Worm (Caenorhabditis elegans) whole organism, young adult: ENCODE data around the gene T08G5.3.
A peak's percentile ranks its signal among the peaks of the same experiment; 100 is the strongest.
"Not testable (repeated sequence)": the region's sequence is repeated elsewhere in the genome, so short reads cannot be mapped to it uniquely, and the experiment has no call there.

ENCODE experiments used
- B0035.1 ChIP-seq: sonication (generic microtip); optimal IDR thresholded peaks from 2 replicates; lab custom pipeline; 2016; ENCODE audit warnings: missing genetic modification characterization, mild to moderate bottlenecking, missing compliant biosample characterization, missing genotype, missing genetic modification reagents
- C06A6.2 ChIP-seq: fragments of 200-800 bp; sonication (Bioruptor generic); conservative IDR thresholded peaks from 2 replicates; pipeline ENCODE4 v1.3.6; 2022; ENCODE audit warnings: missing genetic modification characterization, missing compliant biosample characterization
- C17E4.6 ChIP-seq: fragments of 200-800 bp; sonication (Bioruptor generic); IDR thresholded peaks from 2 replicates; pipeline ENCODE4 v1.3.6; 2022; ENCODE audit warnings: missing genetic modification reagents, missing genetic modification characterization, missing compliant biosample characterization
- F22D6.2 ChIP-seq: sonication (generic microtip); optimal IDR thresholded peaks from 2 replicates; lab custom pipeline; 2016; ENCODE audit warnings: mild to moderate bottlenecking, missing genetic modification characterization, missing compliant biosample characterization
- F23B12.7 ChIP-seq: sonication (generic microtip); optimal IDR thresholded peaks from 2 replicates; lab custom pipeline; 2017; ENCODE audit warnings: missing genetic modification characterization, mild to moderate bottlenecking, missing compliant biosample characterization, antibody characterized with exemption, moderate library complexity; ENCODE audit not compliant: insufficient read depth
- F49E8.2 ChIP-seq: sonication (generic microtip); optimal IDR thresholded peaks from 3 replicates; lab custom pipeline; 2017; ENCODE audit warnings: missing genetic modification characterization, mild to moderate bottlenecking, missing compliant biosample characterization, antibody characterized with exemption, moderate library complexity; ENCODE audit not compliant: insufficient read depth
- F57A8.1 ChIP-seq: fragments of 200-800 bp; sonication (Bioruptor generic); optimal IDR thresholded peaks from 2 replicates; lab custom pipeline; 2018; ENCODE audit warnings: mild to moderate bottlenecking, missing genetic modification characterization, moderate library complexity, missing compliant biosample characterization
- K11D2.4 ChIP-seq: fragments of 200-800 bp; sonication (Bioruptor generic); IDR thresholded peaks from 2 replicates; pipeline ENCODE4 v1.3.6; 2022; ENCODE audit warnings: missing genetic modification reagents, missing genetic modification characterization, missing compliant biosample characterization
- akir-1 ChIP-seq: fragments of 200-800 bp; sonication (Bioruptor generic); optimal IDR thresholded peaks from 2 replicates; lab custom pipeline; 2018; ENCODE audit warnings: mild to moderate bottlenecking, missing genetic modification characterization, moderate library complexity, missing compliant biosample characterization
- atf-7 ChIP-seq: sonication (generic microtip); optimal IDR thresholded peaks from 2 replicates; lab custom pipeline; 2017; ENCODE audit warnings: mild to moderate bottlenecking, missing genetic modification characterization, missing compliant biosample characterization
- athp-1 ChIP-seq: sonication (generic microtip); optimal IDR thresholded peaks from 2 replicates; lab custom pipeline; 2017; ENCODE audit warnings: mild to moderate bottlenecking, missing genetic modification characterization, missing compliant biosample characterization
- attf-5 ChIP-seq: fragments of 200-800 bp; sonication (Bioruptor generic); optimal IDR thresholded peaks from 2 replicates; lab custom pipeline; 2018; ENCODE audit warnings: mild to moderate bottlenecking, missing genetic modification characterization, missing compliant biosample characterization
- attf-6 ChIP-seq: fragments of 200-800 bp; sonication (Bioruptor generic); IDR thresholded peaks from 2 replicates; pipeline ENCODE4 v1.3.6; 2022; ENCODE audit warnings: missing genetic modification reagents, missing genetic modification characterization, missing compliant biosample characterization
- ceh-100 ChIP-seq: fragments of 200-800 bp; sonication (Bioruptor generic); IDR thresholded peaks from 2 replicates; pipeline ENCODE4 v1.3.6; 2022; ENCODE audit warnings: missing genetic modification reagents, missing genetic modification characterization, missing compliant biosample characterization
- ceh-27 ChIP-seq: fragments of 200-800 bp; sonication (Bioruptor generic); optimal IDR thresholded peaks from 2 replicates; lab custom pipeline; 2018; ENCODE audit warnings: mild to moderate bottlenecking, missing genetic modification characterization, moderate library complexity, missing compliant biosample characterization
- chd-7 ChIP-seq: sonication (generic microtip); optimal IDR thresholded peaks from 2 replicates; lab custom pipeline; 2016; ENCODE audit warnings: mild to moderate bottlenecking, missing genetic modification characterization, moderate library complexity, missing compliant biosample characterization
- dox-1 ChIP-seq: fragments of 200-800 bp; sonication (Bioruptor generic); IDR thresholded peaks from 2 replicates; pipeline ENCODE4 v1.3.6; 2022; ENCODE audit warnings: missing genetic modification reagents, missing genetic modification characterization, missing compliant biosample characterization
- egl-18 ChIP-seq: fragments of 200-800 bp; sonication (Bioruptor generic); IDR thresholded peaks from 2 replicates; pipeline ENCODE4 v1.3.6; 2022; ENCODE audit warnings: missing genetic modification reagents, missing genetic modification characterization, missing compliant biosample characterization
- ekl-4 ChIP-seq: fragments of 200-800 bp; sonication (Bioruptor generic); IDR thresholded peaks from 2 replicates; pipeline ENCODE4 v1.3.6; 2022; ENCODE audit warnings: missing genetic modification reagents, missing genetic modification characterization, missing compliant biosample characterization
- gei-17 ChIP-seq: fragments of 200-800 bp; sonication (Bioruptor generic); optimal IDR thresholded peaks from 2 replicates; lab custom pipeline; 2018; ENCODE audit warnings: mild to moderate bottlenecking, missing genetic modification characterization, missing compliant biosample characterization
- hmg-1.2 ChIP-seq: fragments of 200-800 bp; sonication (Bioruptor generic); IDR thresholded peaks from 2 replicates; pipeline ENCODE4 v1.3.6; 2022; ENCODE audit warnings: missing genetic modification reagents, missing genetic modification characterization, missing compliant biosample characterization
- hsf-1 ChIP-seq: fragments of 200-800 bp; sonication (Bioruptor generic); IDR thresholded peaks from 2 replicates; pipeline ENCODE4 v1.3.6; 2022; ENCODE audit warnings: missing genetic modification reagents, missing genetic modification characterization, missing compliant biosample characterization
- lag-1 ChIP-seq: fragments of 200-800 bp; sonication (Bioruptor generic); IDR thresholded peaks from 2 replicates; pipeline ENCODE4 v1.3.6; 2022; ENCODE audit warnings: missing genetic modification reagents, missing genetic modification characterization, missing compliant biosample characterization
- let-526 ChIP-seq: fragments of 200-800 bp; sonication (Bioruptor generic); IDR thresholded peaks from 2 replicates; pipeline ENCODE4 v1.3.6; 2022; ENCODE audit warnings: missing genetic modification reagents, missing genetic modification characterization, missing compliant biosample characterization
- lin-26 ChIP-seq: fragments of 200-800 bp; sonication (Bioruptor generic); IDR thresholded peaks from 2 replicates; pipeline ENCODE4 v1.3.6; 2022; ENCODE audit warnings: missing genetic modification reagents, missing genetic modification characterization, missing compliant biosample characterization
- lin-40 ChIP-seq: sonication (generic microtip); optimal IDR thresholded peaks from 2 replicates; lab custom pipeline; 2016; ENCODE audit warnings: missing genetic modification characterization, mild to moderate bottlenecking, missing compliant biosample characterization, missing genotype, missing genetic modification reagents
- lir-1 ChIP-seq: fragments of 200-800 bp; sonication (Bioruptor generic); conservative IDR thresholded peaks from 2 replicates; pipeline ENCODE4 v1.3.6; 2022; ENCODE audit warnings: missing genetic modification reagents, missing genetic modification characterization, missing compliant biosample characterization
- lsl-1 ChIP-seq: fragments of 200-800 bp; sonication (Bioruptor generic); optimal IDR thresholded peaks from 2 replicates; lab custom pipeline; 2018; ENCODE audit warnings: mild to moderate bottlenecking, missing genetic modification characterization, moderate library complexity, missing compliant biosample characterization
- madf-8 ChIP-seq: fragments of 200-800 bp; sonication (Bioruptor generic); conservative IDR thresholded peaks from 2 replicates; pipeline ENCODE4 v1.3.6; 2022; ENCODE audit warnings: missing genetic modification reagents, missing genetic modification characterization, missing compliant biosample characterization
- mcd-1 ChIP-seq: fragments of 200-800 bp; sonication (Bioruptor generic); IDR thresholded peaks from 2 replicates; pipeline ENCODE4 v1.3.6; 2022; ENCODE audit warnings: missing genetic modification reagents, missing genetic modification characterization, missing compliant biosample characterization
- nfyb-1 ChIP-seq: fragments of 200-800 bp; sonication (Bioruptor generic); IDR thresholded peaks from 2 replicates; pipeline ENCODE4 v1.3.6; 2022; ENCODE audit warnings: missing genetic modification reagents, missing genetic modification characterization, missing compliant biosample characterization
- pbrm-1 ChIP-seq: fragments of 200-800 bp; sonication (Bioruptor generic); IDR thresholded peaks from 2 replicates; pipeline ENCODE4 v1.3.6; 2022; ENCODE audit warnings: missing genetic modification reagents, missing genetic modification characterization, missing compliant biosample characterization
- sea-2 ChIP-seq: fragments of 200-800 bp; sonication (Bioruptor generic); IDR thresholded peaks from 2 replicates; pipeline ENCODE4 v1.3.6; 2022; ENCODE audit warnings: missing genetic modification characterization, missing compliant biosample characterization
- snpc-1.3 ChIP-seq: sonication (generic microtip); optimal IDR thresholded peaks from 2 replicates; lab custom pipeline; 2017; ENCODE audit warnings: missing genetic modification characterization, mild to moderate bottlenecking, missing compliant biosample characterization, antibody characterized with exemption, moderate library complexity, missing genotype, missing genetic modification reagents; ENCODE audit not compliant: insufficient read depth
- snpc-4 ChIP-seq, 5 experiments: fragments of 150-350 bp in 1 of 5; sonication (generic microtip) in 4 of 5; optimal IDR thresholded peaks; 2 replicates each; lab custom pipeline; 2014 to 2018; ENCODE audit warnings: missing genetic modification characterization in 5 of 5, missing biosample characterization in 3 of 5, antibody characterized with exemption in 2 of 5, mild to moderate bottlenecking in 2 of 5, missing compliant biosample characterization in 2 of 5, missing genotype in 2 of 5, moderate library complexity in 2 of 5, missing genetic modification reagents in 1 of 5
- tbp1 ChIP-seq: fragments of 200-800 bp; sonication (Bioruptor generic); optimal IDR thresholded peaks from 2 replicates; lab custom pipeline; 2018; ENCODE audit warnings: mild to moderate bottlenecking, missing genetic modification characterization, missing compliant biosample characterization
- tlf-1 ChIP-seq: fragments of 200-800 bp; sonication (Bioruptor generic); optimal IDR thresholded peaks from 2 replicates; lab custom pipeline; 2018; ENCODE audit warnings: mild to moderate bottlenecking, missing genetic modification characterization, missing compliant biosample characterization
- ztf-25 ChIP-seq: fragments of 200-800 bp; sonication (Bioruptor generic); IDR thresholded peaks from 2 replicates; pipeline ENCODE4 v1.3.6; 2022; ENCODE audit warnings: missing genetic modification reagents, missing genetic modification characterization, missing compliant biosample characterization
- ztf-26 ChIP-seq: sonication (generic microtip); optimal IDR thresholded peaks from 2 replicates; lab custom pipeline; 2017; ENCODE audit warnings: missing genetic modification characterization, missing compliant biosample characterization

Gene T08G5.3

ce11 chrV:14067816-14068296 is 40.6 kb upstream of the T08G5.3 start, which contains the start of gene D1086.17 (continued):
- TF ChIP-seq dox-1 (GFP tag; lab: Robert Waterston, UW) (no peak), ekl-4 (GFP tag; lab: Robert Waterston, UW) (no peak), tlf-1 (no peak), lin-26 (GFP tag; lab: Robert Waterston, UW) (no peak), attf-5 (GFP tag; lab: Kevin White, UChicago) (no peak)

- TF ChIP-seq egl-18 (GFP tag; lab: Robert Waterston, UW), result no peak
- TF ChIP-seq F49E8.2 (tag; lab: Kevin White, UChicago), result no peak
Observed at ce11 chrV:14064422-14064821, 37.1 kb upstream of the T08G5.3 start, which contains the start of gene D1086.21. TSS of gene D1086.21 (plus strand) at chrV:14064722.

ce11 chrV:14063980-14064379 is 36.7 kb upstream of the T08G5.3 start:
- TF ChIP-seq let-526 (GFP tag; lab: Robert Waterston, UW), result no peak

ce11 chrV:14057540-14057939 is 30.3 kb upstream of the T08G5.3 start, which contains the start of gene F58D12.3:
TSS of gene F58D12.3 (plus strand) at chrV:14057840.
- no peak for TF ChIP-seq nfyb-1 (GFP tag; lab: Robert Waterston, UW)
- TF ChIP-seq madf-8 (GFP tag; lab: Robert Waterston, UW), result no peak
- TF ChIP-seq lin-26 (GFP tag; lab: Robert Waterston, UW), result no peak
- TF ChIP-seq snpc-1.3 (tag; lab: Kevin White, UChicago), result no peak
- TF ChIP-seq F23B12.7, result no peak
- TF ChIP-seq sea-2, result no peak
- TF ChIP-seq lsl-1 (GFP tag; lab: Kevin White, UChicago), result no peak

- TF ChIP-seq let-526 (GFP tag; lab: Robert Waterston, UW) (peak; percentile 98), sea-2 (peak; percentile 93), hmg-1.2 (peak; percentile 96), athp-1 (peak; percentile 91), akir-1 (GFP tag; lab: Kevin White, UChicago) (peak; percentile 94), F57A8.1 (GFP tag; lab: Kevin White, UChicago) (peak; percentile 34), lin-40 (tag; lab: Kevin White, UChicago) (peak; percentile 96), tbp1 (GFP tag; lab: Kevin White, UChicago) (peak; percentile 68), pbrm-1 (GFP tag; lab: Robert Waterston, UW) (peak; percentile 95), hsf-1 (GFP tag; lab: Robert Waterston, UW) (peak; percentile 74), F22D6.2 (peak; percentile 86), atf-7 (peak; percentile 95), chd-7 (tag; lab: Kevin White, UChicago) (peak; percentile 87), C06A6.2 (GFP tag; lab: Robert Waterston, UW) (peak; percentile 97), C17E4.6 (peak; percentile 85), B0035.1 (tag; lab: Kevin White, UChicago) (peak; percentile 62), ceh-27 (peak; percentile 96), madf-8 (GFP tag; lab: Robert Waterston, UW) (peak; percentile 67), egl-18 (GFP tag; lab: Robert Waterston, UW) (peak; percentile 95), attf-6 (GFP tag; lab: Robert Waterston, UW) (peak; percentile 58), snpc-4 (tag; optimal IDR thresholded peaks at IDR 0.05; lab: Kevin White, UChicago) (peak in 3 of 4 experiments; percentile 48 to 82 (median 77)), snpc-1.3 (tag; lab: Kevin White, UChicago) (peak; percentile 19), K11D2.4 (peak; percentile 97), ztf-25 (GFP tag; lab: Robert Waterston, UW) (peak; percentile 77; the same call in 1 of the 2 replicates), ztf-26 (tag; lab: Kevin White, UChicago) (peak; percentile 94), lir-1 (GFP tag; lab: Robert Waterston, UW) (peak; percentile 97), lag-1 (GFP tag; lab: Robert Waterston, UW) (peak; percentile 97), mcd-1 (GFP tag; lab: Robert Waterston, UW) (peak; percentile 99), ceh-100 (GFP tag; lab: Robert Waterston, UW) (peak; percentile 94), gei-17 (GFP tag; lab: Kevin White, UChicago) (peak; percentile 72)
- not testable (repeated sequence) for TF ChIP-seq snpc-4 (GFP tag; optimal IDR thresholded peaks at IDR 0.05; lab: Kevin White, UChicago)
Observed at ce11 chrV:14055097-14055496, 27.8 kb upstream of the T08G5.3 start.
